Worm (Caenorhabditis elegans) whole organism, early embryonic: Measurements from ENCODE around the gene ocr-2.

Source experiments
- ama-1 ChIP-seq: fragments of 150-350 bp; optimal IDR thresholded peaks from 2 replicates; lab custom pipeline; 2014
- ceh-36 ChIP-seq: sonication (generic microtip); optimal IDR thresholded peaks from 2 replicates; lab custom pipeline; 2016; ENCODE audit warnings: missing genetic modification characterization, inconsistent platforms, missing compliant biosample characterization
- scrt-1 ChIP-seq: fragments of 200-800 bp; sonication (Bioruptor generic); IDR thresholded peaks from 2 replicates; pipeline ENCODE4 v1.3.6; 2022; ENCODE audit warnings: missing genetic modification characterization, missing compliant biosample characterization
- sea-1 ChIP-seq: fragments of 200-800 bp; sonication (Bioruptor generic); conservative IDR thresholded peaks from 2 replicates; pipeline ENCODE4 v1.3.6; 2022; ENCODE audit warnings: missing genetic modification characterization, missing compliant biosample characterization
- tbx-11 ChIP-seq: fragments of 200-800 bp; sonication (Bioruptor generic); IDR thresholded peaks from 2 replicates; pipeline ENCODE4 v1.3.6; 2022; ENCODE audit warnings: missing genetic modification characterization, missing compliant biosample characterization
- tbx-37 ChIP-seq: fragments of 200-800 bp; sonication (Bioruptor generic); conservative IDR thresholded peaks from 2 replicates; pipeline ENCODE4 v1.3.6; 2022; ENCODE audit warnings: missing genetic modification reagents, missing genetic modification characterization, missing compliant biosample characterization

- no peak for TF ChIP-seq ama-1 (lab: Kevin White, UChicago)
- no peak for TF ChIP-seq sea-1 (GFP tag; lab: Robert Waterston, UW)
- no peak for TF ChIP-seq scrt-1 (GFP tag; lab: Robert Waterston, UW)
- no peak for TF ChIP-seq tbx-37
- no peak for TF ChIP-seq ceh-36 (tag; lab: Kevin White, UChicago)
- TF ChIP-seq tbx-11 = no peak
Measured at ce11 chrIV:8171376-8171775, 48.5 kb downstream of the ocr-2 start.
